Worm (Caenorhabditis elegans): ENCODE measurements around the gene F49H12.2.
A peak's percentile ranks its signal among the peaks of the same experiment; 100 is the strongest.

F49H12.2 gene

ce11 chrX:2044541-2045168, 40.4 kb upstream of the F49H12.2 start:
- TF ChIP-seq pha-4 (tag; optimal IDR thresholded peaks at IDR 0.05): no peak
- TF ChIP-seq F57C9.4 (tag; optimal IDR thresholded peaks at IDR 0.05): no peak
- no peak for TF ChIP-seq lsl-1 (GFP tag; optimal IDR thresholded peaks at IDR 0.05)
- TF ChIP-seq egrh-3 (GFP tag; IDR thresholded peaks at IDR 0.05): no peak
- TF ChIP-seq akir-1 (GFP tag; optimal IDR thresholded peaks at IDR 0.05): no peak
- no peak for TF ChIP-seq K11D2.4 (GFP tag; IDR thresholded peaks at IDR 0.05)
- TF ChIP-seq rec-8 (tag; optimal IDR thresholded peaks at IDR 0.05): no peak
- TF ChIP-seq ceh-100 (GFP tag; IDR thresholded peaks at IDR 0.05): no peak
- TF ChIP-seq hmg-1.2 (GFP tag; IDR thresholded peaks at IDR 0.05): no peak

DNA sequence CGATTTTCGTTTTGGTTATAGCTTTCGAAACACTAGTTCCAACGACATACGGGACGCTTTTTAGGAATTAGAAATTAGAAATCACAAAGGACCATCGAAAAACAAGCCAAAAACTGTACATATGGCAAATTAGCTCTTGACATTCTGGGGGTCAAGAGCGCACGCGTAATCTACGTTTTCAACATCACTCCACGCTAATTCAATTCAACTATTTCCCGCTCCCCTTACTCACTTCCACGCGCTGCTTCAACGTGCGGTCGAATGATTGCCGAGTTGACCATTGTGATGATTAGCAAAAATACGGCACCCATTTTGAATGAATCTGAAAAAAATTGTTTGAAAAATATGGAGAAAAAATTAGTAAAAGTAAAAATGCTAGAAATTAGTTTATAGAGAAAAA, 39.5 kb upstream of the F49H12.2 start:
- TF ChIP-seq fkh-3 (tag; optimal IDR thresholded peaks at IDR 0.05) (no peak), zim-3 (tag; optimal IDR thresholded peaks at IDR 0.05) (no peak), him-1 (tag; optimal IDR thresholded peaks at IDR 0.05) (no peak), F49E8.2 (tag; optimal IDR thresholded peaks at IDR 0.05; ENCODE audit: insufficient read depth) (no peak), F57C9.4 (tag; optimal IDR thresholded peaks at IDR 0.05) (no peak), ccch-3 (GFP tag; optimal IDR thresholded peaks at IDR 0.05) (no peak), C06A6.2 (GFP tag; conservative IDR thresholded peaks at IDR 0.05) (no peak), F52B5.7 (tag; optimal IDR thresholded peaks at IDR 0.05) (no peak), nfyb-1 (GFP tag; IDR thresholded peaks at IDR 0.05) (no peak), ceh-91 (GFP tag; IDR thresholded peaks at IDR 0.05) (no peak), unc-62 (GFP tag; optimal IDR thresholded peaks at IDR 0.05) (no peak), dox-1 (GFP tag; IDR thresholded peaks at IDR 0.05) (no peak)

ce11 chrX:2046124-2046722, 38.9 kb upstream of the F49H12.2 start, which contains the start of gene igcm-4:
Gene igcm-4, minus strand, starts transcription at chrX:2046360.
- TF ChIP-seq fkh-3 (tag; optimal IDR thresholded peaks at IDR 0.05) (no peak), unc-62 (GFP tag; optimal IDR thresholded peaks at IDR 0.05) (peak; percentile 79), nfyb-1 (GFP tag; IDR thresholded peaks at IDR 0.05) (0 out of 2 replicates have a peak, but pooled peaks have one; percentile 37), T26A5.8 (tag; optimal IDR thresholded peaks at IDR 0.05) (no peak), snpc-1.1 (tag; optimal IDR thresholded peaks at IDR 0.05; ENCODE audit: insufficient read depth) (no peak), egl-44 (GFP tag; IDR thresholded peaks at IDR 0.05) (peak; percentile 49; the same call in 1 of the 2 replicates), mcd-1 (GFP tag; IDR thresholded peaks at IDR 0.05) (no peak)

- TF ChIP-seq aptf-3 (GFP tag; IDR thresholded peaks at IDR 0.05) (no peak), Y67H2A.10 (GFP tag; conservative IDR thresholded peaks at IDR 0.05) (no peak), Y53G8AR.9 (GFP tag; conservative IDR thresholded peaks at IDR 0.05) (no peak), madf-8 (GFP tag; conservative IDR thresholded peaks at IDR 0.05) (no peak), hlh-26 (GFP tag; conservative IDR thresholded peaks at IDR 0.05) (no peak), let-607 (tag; optimal IDR thresholded peaks at IDR 0.05) (no peak), rpc-1 (optimal IDR thresholded peaks at IDR 0.05) (no peak), rpc-1 (tag; optimal IDR thresholded peaks at IDR 0.05) (no peak), nfya-2 (GFP tag; IDR thresholded peaks at IDR 0.05) (no peak), dpff-1 (tag; optimal IDR thresholded peaks at IDR 0.05) (no peak), mes-4 (tag; optimal IDR thresholded peaks at IDR 0.05) (no peak), lin-35 (GFP tag; optimal IDR thresholded peaks at IDR 0.05) (no peak), ceh-79 (tag; optimal IDR thresholded peaks at IDR 0.05) (no peak), xnd-1 (tag; optimal IDR thresholded peaks at IDR 0.05) (no peak), rcor-1 (GFP tag; IDR thresholded peaks at IDR 0.05) (no peak), egl-18 (GFP tag; IDR thresholded peaks at IDR 0.05) (no peak), ceh-40 (GFP tag; IDR thresholded peaks at IDR 0.05) (no peak)
Measured at ce11 chrX:2047208-2047946, 37.7 kb upstream of the F49H12.2 start.

All from whole organism, young adult.